Worm (Caenorhabditis elegans) whole organism, L4/young adult: ENCODE measurements around the gene let-716.

Experiments
- W03F9.2 ChIP-seq: fragments of 150-350 bp; optimal IDR thresholded peaks from 2 replicates; lab custom pipeline; 2014; ENCODE audit warnings: missing biosample characterization, missing genetic modification characterization
- dao-5 ChIP-seq: sonication (generic microtip); optimal IDR thresholded peaks from 2 replicates; lab custom pipeline; 2016; ENCODE audit warnings: missing genotype, missing genetic modification characterization, moderate library complexity, missing compliant biosample characterization
- him-1 ChIP-seq: sonication (generic microtip); optimal IDR thresholded peaks from 2 replicates; lab custom pipeline; 2016; ENCODE audit warnings: missing genotype, missing genetic modification reagents, missing genetic modification characterization, missing compliant biosample characterization

- TF ChIP-seq him-1 (no peak), W03F9.2 (no peak), dao-5 (tag; lab: Kevin White, UChicago) (no peak)
Measured at ce11 chrIII:6334364-6334763, 49.0 kb upstream of the let-716 start.
